Fruit fly (Drosophila melanogaster) whole organism, embryonic: ENCODE results near the gene CG12224.

Experiments
- BEAF-32 ChIP-seq: fragments of 200-800 bp; sonication (Bioruptor generic); optimal IDR thresholded peaks from 3 replicates; lab custom pipeline; 2017; ENCODE audit warnings: missing biosample characterization, missing genetic modification characterization, mild to moderate bottlenecking, moderate library complexity, missing genetic modification reagents
- Bdp1 ChIP-seq: fragments of 200-800 bp; sonication (Bioruptor generic); optimal IDR thresholded peaks from 3 replicates; lab custom pipeline; 2016; ENCODE audit warnings: missing biosample characterization, missing genetic modification characterization
- CG10267 ChIP-seq: fragments of 200-800 bp; sonication (Bioruptor generic); optimal IDR thresholded peaks from 2 replicates; lab custom pipeline; 2018; ENCODE audit warnings: missing biosample characterization, mild to moderate bottlenecking, missing genetic modification characterization, moderate library complexity
- CG10274 ChIP-seq: fragments of 200-800 bp; sonication (Bioruptor generic); optimal IDR thresholded peaks from 3 replicates; lab custom pipeline; 2017; ENCODE audit warnings: missing biosample characterization, mild to moderate bottlenecking, missing genetic modification characterization
- CG12299 ChIP-seq: fragments of 200-800 bp; sonication (Bioruptor generic); optimal IDR thresholded peaks from 2 replicates; lab custom pipeline; 2018; ENCODE audit warnings: missing biosample characterization, mild to moderate bottlenecking, missing genetic modification characterization
- CG14710 ChIP-seq: fragments of 200-800 bp; sonication (Bioruptor generic); optimal IDR thresholded peaks from 3 replicates; lab custom pipeline; 2019; ENCODE audit warnings: missing biosample characterization, mild to moderate bottlenecking, missing genetic modification characterization, moderate library complexity
- CG15269 ChIP-seq: fragments of 200-800 bp; sonication (Bioruptor generic); optimal IDR thresholded peaks from 2 replicates; lab custom pipeline; 2018; ENCODE audit warnings: missing biosample characterization, mild to moderate bottlenecking, missing genetic modification characterization, moderate library complexity
- CG17829 ChIP-seq: fragments of 200-800 bp; optimal IDR thresholded peaks from 2 replicates; lab custom pipeline; 2019; ENCODE audit warnings: missing biosample characterization, mild to moderate bottlenecking, missing genetic modification characterization, moderate library complexity
- CG18262 ChIP-seq: fragments of 200-800 bp; optimal IDR thresholded peaks from 3 replicates; lab custom pipeline; 2019; ENCODE audit warnings: missing biosample characterization, mild to moderate bottlenecking, missing genetic modification characterization, moderate library complexity
- CG30020 ChIP-seq: fragments of 200-800 bp; optimal IDR thresholded peaks from 2 replicates; lab custom pipeline; 2019; ENCODE audit warnings: missing biosample characterization, mild to moderate bottlenecking, missing genetic modification characterization, moderate library complexity
- CG33213 ChIP-seq: fragments of 200-800 bp; sonication (Bioruptor generic); optimal IDR thresholded peaks from 3 replicates; lab custom pipeline; 2016; ENCODE audit warnings: missing biosample characterization, missing genetic modification characterization
- CG3995 ChIP-seq: fragments of 200-800 bp; sonication (Bioruptor generic); optimal IDR thresholded peaks from 3 replicates; lab custom pipeline; 2016; ENCODE audit warnings: missing biosample characterization, missing genetic modification characterization
- CG4404 ChIP-seq: fragments of 200-800 bp; sonication (Bioruptor generic); IDR thresholded peaks from 2 replicates; pipeline ENCODE4 v1.3.6; 2022; ENCODE audit warnings: missing biosample characterization, missing genetic modification characterization
- CG8290 ChIP-seq, 3 experiments: fragments of 200-800 bp; sonication (Bioruptor generic); optimal IDR thresholded peaks; 2 replicates each; lab custom pipeline; 2016 to 2019; ENCODE audit warnings: missing biosample characterization in 3 of 3, missing genetic modification characterization in 3 of 3, mild to moderate bottlenecking in 2 of 3, moderate library complexity in 1 of 3
- CG9215 ChIP-seq: fragments of 200-800 bp; sonication (Bioruptor generic); IDR thresholded peaks from 2 replicates; pipeline ENCODE4 v1.3.6; 2022; ENCODE audit warnings: missing biosample characterization, missing genetic modification characterization
- CG9437 ChIP-seq: fragments of 200-800 bp; sonication (Bioruptor generic); optimal IDR thresholded peaks from 2 replicates; lab custom pipeline; 2018; ENCODE audit warnings: missing biosample characterization, mild to moderate bottlenecking, missing genetic modification characterization
- CG9797 ChIP-seq: fragments of 200-800 bp; sonication (Bioruptor generic); optimal IDR thresholded peaks from 3 replicates; lab custom pipeline; 2018; ENCODE audit warnings: missing biosample characterization, mild to moderate bottlenecking, missing genetic modification characterization
- CHES-1-like ChIP-seq: fragments of 200-800 bp; sonication (Bioruptor generic); optimal IDR thresholded peaks from 2 replicates; lab custom pipeline; 2016; ENCODE audit warnings: missing biosample characterization, missing genetic modification characterization
- Chrac-16 ChIP-seq: fragments of 200-800 bp; sonication (Bioruptor generic); optimal IDR thresholded peaks from 3 replicates; lab custom pipeline; 2016; ENCODE audit warnings: missing biosample characterization, missing genetic modification characterization
- CoRest ChIP-seq: fragments of 200-800 bp; sonication (Bioruptor generic); optimal IDR thresholded peaks from 3 replicates; lab custom pipeline; 2018; ENCODE audit warnings: missing biosample characterization, mild to moderate bottlenecking, missing genetic modification characterization, moderate library complexity
- D ChIP-seq, 2 experiments: fragments of 200-800 bp in 1 of 2; fragments of >200 bp in 1 of 2; sonication (Bioruptor generic) in 1 of 2; optimal IDR thresholded peaks; 2 replicates in 1 of 2; 3 replicates in 1 of 2; lab custom pipeline; 2017; ENCODE audit warnings: mild to moderate bottlenecking in 1 of 2, missing biosample characterization in 1 of 2, missing genetic modification characterization in 1 of 2, missing genetic modification reagents in 1 of 2
- Dp ChIP-seq: fragments of 200-800 bp; sonication (Bioruptor generic); optimal IDR thresholded peaks from 2 replicates; lab custom pipeline; 2018; ENCODE audit warnings: missing biosample characterization, mild to moderate bottlenecking, missing genetic modification characterization, moderate library complexity
- HmgZ ChIP-seq: fragments of 200-800 bp; sonication (Bioruptor generic); optimal IDR thresholded peaks from 2 replicates; lab custom pipeline; 2018; ENCODE audit warnings: missing biosample characterization, mild to moderate bottlenecking, missing genetic modification characterization
- Hmr ChIP-seq: fragments of 200-800 bp; sonication (Bioruptor generic); optimal IDR thresholded peaks from 3 replicates; lab custom pipeline; 2017; ENCODE audit warnings: mild to moderate bottlenecking, missing biosample characterization, missing genetic modification reagents, missing genetic modification characterization
- Hr3 ChIP-seq: fragments of 200-800 bp; sonication (Bioruptor generic); optimal IDR thresholded peaks from 3 replicates; lab custom pipeline; 2016; ENCODE audit warnings: missing biosample characterization, missing genetic modification characterization
- Hsf ChIP-seq: fragments of 200-800 bp; sonication (Bioruptor generic); optimal IDR thresholded peaks from 3 replicates; lab custom pipeline; 2016; ENCODE audit warnings: missing biosample characterization, missing genetic modification characterization
- Lhr ChIP-seq: fragments of 200-800 bp; sonication (Bioruptor generic); optimal IDR thresholded peaks from 3 replicates; lab custom pipeline; 2017; ENCODE audit warnings: mild to moderate bottlenecking, missing biosample characterization, missing genetic modification reagents, missing genetic modification characterization
- Mad ChIP-seq: fragments of 200-800 bp; sonication (Bioruptor generic); optimal IDR thresholded peaks from 2 replicates; lab custom pipeline; 2016; ENCODE audit warnings: missing biosample characterization, missing genetic modification characterization
- Myb ChIP-seq: fragments of 200-800 bp; sonication (Bioruptor generic); optimal IDR thresholded peaks from 2 replicates; lab custom pipeline; 2016; ENCODE audit warnings: missing biosample characterization, missing genetic modification characterization
- Nf-YC ChIP-seq: fragments of 200-800 bp; optimal IDR thresholded peaks from 3 replicates; lab custom pipeline; 2019; ENCODE audit warnings: missing biosample characterization, mild to moderate bottlenecking, missing genetic modification characterization, moderate library complexity
- Pdp1 ChIP-seq, 2 experiments: fragments of 200-800 bp; sonication (Bioruptor generic); optimal IDR thresholded peaks; 3 replicates each; lab custom pipeline; 2016; ENCODE audit warnings: missing biosample characterization in 2 of 2, missing genetic modification characterization in 2 of 2, mild to moderate bottlenecking in 1 of 2, moderate library complexity in 1 of 2
- Rfx ChIP-seq: fragments of 200-800 bp; sonication (Bioruptor generic); IDR thresholded peaks from 2 replicates; pipeline ENCODE4 v1.3.6; 2022; ENCODE audit warnings: missing biosample characterization, missing genetic modification characterization
- Xrp1 ChIP-seq: fragments of 200-800 bp; sonication (Bioruptor generic); IDR thresholded peaks from 2 replicates; pipeline ENCODE4 v1.3.6; 2022; ENCODE audit warnings: missing biosample characterization, missing genetic modification characterization
- YL-1 ChIP-seq: fragments of 200-800 bp; sonication (Bioruptor generic); optimal IDR thresholded peaks from 3 replicates; lab custom pipeline; 2017; ENCODE audit warnings: missing biosample characterization, mild to moderate bottlenecking, missing genetic modification characterization
- crp ChIP-seq, 2 experiments: fragments of 200-800 bp; sonication (Bioruptor generic); optimal IDR thresholded peaks; 2 replicates in 1 of 2; 3 replicates in 1 of 2; lab custom pipeline; 2017; ENCODE audit warnings: missing biosample characterization in 2 of 2, missing genetic modification characterization in 2 of 2, mild to moderate bottlenecking in 1 of 2, moderate library complexity in 1 of 2
- ewg ChIP-seq: fragments of 200-800 bp; sonication (Bioruptor generic); optimal IDR thresholded peaks from 3 replicates; lab custom pipeline; 2017; ENCODE audit warnings: mild to moderate bottlenecking, missing biosample characterization, missing genetic modification reagents, missing genetic modification characterization
- grau ChIP-seq: fragments of 200-800 bp; optimal IDR thresholded peaks from 3 replicates; lab custom pipeline; 2019; ENCODE audit warnings: missing biosample characterization, mild to moderate bottlenecking, missing genetic modification characterization, moderate library complexity
- h ChIP-seq: fragments of >200 bp; optimal IDR thresholded peaks from 2 replicates; lab custom pipeline; 2017
- hbn ChIP-seq: fragments of 200-800 bp; sonication (Bioruptor generic); IDR thresholded peaks from 2 replicates; pipeline ENCODE4 v1.3.6; 2022; ENCODE audit warnings: missing biosample characterization, missing genetic modification characterization; ENCODE audit not compliant: partially characterized antibody
- jumu ChIP-seq: fragments of 200-800 bp; sonication (Bioruptor generic); optimal IDR thresholded peaks from 3 replicates; lab custom pipeline; 2016; ENCODE audit warnings: missing biosample characterization, missing genetic modification characterization
- nmo ChIP-seq: fragments of 200-800 bp; sonication (Bioruptor generic); optimal IDR thresholded peaks from 2 replicates; lab custom pipeline; 2018; ENCODE audit warnings: missing biosample characterization, mild to moderate bottlenecking, missing genetic modification characterization, moderate library complexity
- nom ChIP-seq: fragments of 200-800 bp; sonication (Bioruptor generic); optimal IDR thresholded peaks from 2 replicates; lab custom pipeline; 2017; ENCODE audit warnings: missing biosample characterization, missing genetic modification characterization, mild to moderate bottlenecking, moderate library complexity, missing genetic modification reagents
- pb ChIP-seq: fragments of 200-800 bp; sonication (Bioruptor generic); optimal IDR thresholded peaks from 3 replicates; lab custom pipeline; 2016; ENCODE audit warnings: missing biosample characterization, missing genetic modification characterization
- pzg ChIP-seq: fragments of 200-800 bp; sonication (Bioruptor generic); optimal IDR thresholded peaks from 3 replicates; lab custom pipeline; 2018; ENCODE audit warnings: missing biosample characterization, mild to moderate bottlenecking, missing genetic modification characterization, moderate library complexity
- sens ChIP-seq: fragments of 200-800 bp; sonication (Bioruptor generic); peaks from one replicate; lab custom pipeline; 2016; ENCODE audit warnings: missing biosample characterization, missing genetic modification characterization
- ssp ChIP-seq: fragments of 200-800 bp; sonication (Bioruptor generic); IDR thresholded peaks from 2 replicates; pipeline ENCODE4 v1.3.6; 2022; ENCODE audit warnings: missing biosample characterization, missing genetic modification characterization
- sug ChIP-seq: fragments of 200-800 bp; optimal IDR thresholded peaks from 2 replicates; lab custom pipeline; 2019; ENCODE audit warnings: missing biosample characterization, mild to moderate bottlenecking, missing genetic modification characterization, moderate library complexity
- tna ChIP-seq: fragments of 200-800 bp; sonication (Bioruptor generic); IDR thresholded peaks from 2 replicates; pipeline ENCODE4 v1.3.6; 2022; ENCODE audit warnings: missing biosample characterization, missing genetic modification characterization; ENCODE audit not compliant: partially characterized antibody
- zen ChIP-seq: fragments of 200-800 bp; sonication (Bioruptor generic); optimal IDR thresholded peaks from 3 replicates; lab custom pipeline; 2018; ENCODE audit warnings: missing biosample characterization, mild to moderate bottlenecking, missing genetic modification characterization, moderate library complexity

CG12224 gene

dm6 chr3R:11974631-11975030 is 7.2 kb downstream of the CG12224 start, which contains the start of gene Tango9 (continued):
- TF ChIP-seq CG33213 (GFP tag; lab: Kevin White, UChicago) (peak; percentile 28), CG17829 (tag; lab: Kevin White, UChicago) (peak; percentile 21), Hmr (GFP tag; lab: Kevin White, UChicago) (peak; percentile 52), CG18262 (no peak), Pdp1 (GFP tag; optimal IDR thresholded peaks at IDR 0.05; lab: Kevin White, UChicago) (peak in 1 of 2 experiments; percentile 18), nom (GFP tag; lab: Kevin White, UChicago) (peak; percentile 57), Nf-YC (tag; lab: Kevin White, UChicago) (peak; percentile 19), Hr3 (GFP tag; lab: Kevin White, UChicago) (no peak), CG30020 (tag; lab: Kevin White, UChicago) (peak; percentile 11), CG9797 (GFP tag; lab: Kevin White, UChicago) (peak; percentile 84), Dp (GFP tag; lab: Kevin White, UChicago) (peak; percentile 90), Myb (GFP tag; lab: Kevin White, UChicago) (peak; percentile 61), Lhr (peak; percentile 48), zen (tag; lab: Kevin White, UChicago) (peak; percentile 10), sens (GFP tag; lab: Kevin White, UChicago) (peak; percentile 84), h (no peak), Hsf (GFP tag; lab: Kevin White, UChicago) (peak; percentile 9), ssp (GFP tag; lab: Robert Waterston, UW) (0 out of 2 replicates have a peak, but pooled peaks have one; percentile 5), nmo (GFP tag; lab: Kevin White, UChicago) (peak; percentile 25), tna (GFP tag; lab: Robert Waterston, UW) (no peak), hbn (GFP tag; lab: Robert Waterston, UW) (no peak), CoRest (tag; lab: Kevin White, UChicago) (peak; percentile 30), D (optimal IDR thresholded peaks at IDR 0.05; lab: Kevin White, UChicago) (no peak), D (GFP tag; optimal IDR thresholded peaks at IDR 0.05; lab: Kevin White, UChicago) (no peak), CG10267 (peak; percentile 39), crp (GFP tag; optimal IDR thresholded peaks at IDR 0.05; lab: Kevin White, UChicago) (peak in 1 of 2 experiments; percentile 13), CG3995 (GFP tag; lab: Kevin White, UChicago) (peak; percentile 47), CG9215 (no peak), CG12299 (tag; lab: Kevin White, UChicago) (peak; percentile 19), jumu (GFP tag; lab: Kevin White, UChicago) (no peak), Chrac-16 (GFP tag; lab: Kevin White, UChicago) (no peak), Mad (GFP tag; lab: Kevin White, UChicago) (no peak), sug (tag; lab: Kevin White, UChicago) (peak; percentile 25), ewg (GFP tag; lab: Kevin White, UChicago) (peak; percentile 88), YL-1 (GFP tag; lab: Kevin White, UChicago) (peak; percentile 39), pzg (GFP tag; lab: Kevin White, UChicago) (peak; percentile 87), CG10274 (GFP tag; lab: Kevin White, UChicago) (peak; percentile 60), HmgZ (tag; lab: Kevin White, UChicago) (peak; percentile 40), CG4404 (GFP tag; lab: Robert Waterston, UW) (no peak), Xrp1 (GFP tag; lab: Robert Waterston, UW) (0 out of 2 replicates have a peak, but pooled peaks have one; percentile 25), Bdp1 (GFP tag; lab: Kevin White, UChicago) (no peak), BEAF-32 (peak; percentile 38), pb (GFP tag; lab: Kevin White, UChicago) (no peak), grau (tag; lab: Kevin White, UChicago) (peak; percentile 13), CG14710 (peak; percentile 59), Rfx (GFP tag; lab: Robert Waterston, UW) (peak; percentile 13; the same call in 1 of the 2 replicates), CG9437 (GFP tag; lab: Kevin White, UChicago) (no peak), CG15269 (tag; lab: Kevin White, UChicago) (no peak), CHES-1-like (GFP tag; lab: Kevin White, UChicago) (peak; percentile 24), CG8290 (GFP tag; optimal IDR thresholded peaks at IDR 0.05; lab: Kevin White, UChicago) (no peak), CG8290 (tag; optimal IDR thresholded peaks at IDR 0.05; lab: Kevin White, UChicago) (peak in 1 of 2 experiments; percentile 36)
